Fruit fly (Drosophila melanogaster): ENCODE results near the gene Raf.

DNA sequence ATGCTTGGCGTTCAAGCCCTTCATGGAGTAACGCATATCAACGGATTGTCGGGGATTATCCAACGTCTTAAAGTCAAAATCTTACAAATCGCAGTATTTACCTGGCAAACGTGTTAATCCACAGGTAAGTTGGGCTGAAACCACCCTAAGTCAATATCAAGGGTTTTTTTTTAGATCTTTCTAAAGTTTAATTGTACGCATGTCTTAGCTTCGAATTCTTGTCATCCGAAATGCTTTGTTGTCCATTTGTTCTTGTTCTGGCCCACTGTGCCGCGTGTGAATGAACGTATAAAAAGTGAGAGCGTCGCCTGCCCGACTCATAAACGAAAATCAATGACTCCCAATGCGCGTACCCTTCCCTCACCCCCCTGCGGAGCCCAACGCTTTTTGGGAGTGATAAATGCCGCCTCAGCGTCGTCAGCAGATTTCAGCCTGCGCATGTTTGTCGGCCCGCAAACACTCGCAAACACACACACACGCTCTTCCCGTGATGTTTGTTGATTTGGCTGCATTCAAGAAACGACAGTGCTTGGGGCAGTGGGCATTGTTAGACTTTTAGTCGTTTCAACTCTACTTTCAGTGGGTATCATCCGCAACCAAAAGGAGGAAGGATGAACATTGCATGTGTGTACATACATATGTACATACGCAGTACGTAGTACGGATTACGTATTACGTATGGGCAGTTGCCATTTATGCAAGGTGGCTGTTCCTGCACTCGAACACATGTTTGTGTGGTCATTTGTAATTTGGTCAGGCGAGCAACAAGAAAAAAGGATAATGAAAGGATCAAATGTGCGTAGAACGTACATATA, 1.2 kb downstream of the Raf start:
- TF ChIP-seq sv (GFP tag; optimal IDR thresholded peaks at IDR 0.05) (peak; percentile 81), Hr78 (GFP tag; optimal IDR thresholded peaks at IDR 0.05) (no peak), Myc (optimal IDR thresholded peaks at IDR 0.05) (no peak), rgr (GFP tag; optimal IDR thresholded peaks at IDR 0.05) (peak; percentile 89), GATAd (GFP tag; optimal IDR thresholded peaks at IDR 0.05) (no peak), CG32264 (GFP tag; optimal IDR thresholded peaks at IDR 0.05) (peak; percentile 83), br (GFP tag; optimal IDR thresholded peaks at IDR 0.05) (peak; percentile 95), CrebA (GFP tag; optimal IDR thresholded peaks at IDR 0.05; ENCODE audit: borderline replicate concordance) (peak; percentile 53), Hr83 (GFP tag; optimal IDR thresholded peaks at IDR 0.05; ENCODE audit: poor library complexity, severe bottlenecking) (peak; percentile 71), usp (GFP tag; optimal IDR thresholded peaks at IDR 0.05) (peak; percentile 16), CG9705 (GFP tag; optimal IDR thresholded peaks at IDR 0.05) (peak; percentile 96), dl (GFP tag; optimal IDR thresholded peaks at IDR 0.05; ENCODE audit: insufficient read depth in 1 of 2, partially characterized antibody in 2 of 2) (peak in 1 of 2 experiments; percentile 46), pan (optimal IDR thresholded peaks at IDR 0.05) (no peak)

All from whole organism, wandering third instar larva.